Worm (Caenorhabditis elegans): ENCODE measurements around the gene M03E7.1.

- TF ChIP-seq fos-1 (tag; optimal IDR thresholded peaks at IDR 0.05) (no peak), pqm-1 (tag; optimal IDR thresholded peaks at IDR 0.05) (peak; percentile 53), snpc-4 (tag; optimal IDR thresholded peaks at IDR 0.05) (peak; percentile 98), nhr-237 (tag; optimal IDR thresholded peaks at IDR 0.05) (no peak), skn-1 (tag; optimal IDR thresholded peaks at IDR 0.05) (peak; percentile 68), zag-1 (tag; optimal IDR thresholded peaks at IDR 0.05) (no peak), tbx-2 (tag; optimal IDR thresholded peaks at IDR 0.05) (no peak), ama-1 (optimal IDR thresholded peaks at IDR 0.05) (peak; percentile 30), jun-1 (tag; optimal IDR thresholded peaks at IDR 0.05) (peak; percentile 59), aly-2 (tag; optimal IDR thresholded peaks at IDR 0.05) (no peak)
Observed at ce11 chrV:5576008-5576407, 45.5 kb upstream of the M03E7.1 start.
